Worm (Caenorhabditis elegans) whole organism, mixed stage, embryonic: ENCODE measurements around the gene Y71H2AM.1.

ENCODE experiments used
- drap-1 ChIP-seq: fragments of 200-800 bp; sonication (Bioruptor generic); optimal IDR thresholded peaks from 3 replicates; lab custom pipeline; 2018; ENCODE audit warnings: mild to moderate bottlenecking, missing genetic modification characterization, missing compliant biosample characterization
- elt-1 ChIP-seq: sonication (generic microtip); optimal IDR thresholded peaks from 2 replicates; lab custom pipeline; 2017; ENCODE audit warnings: missing genetic modification characterization, mild to moderate bottlenecking, missing compliant biosample characterization, antibody characterized with exemption, moderate library complexity, borderline replicate concordance; ENCODE audit not compliant: insufficient read depth
- nhr-237 ChIP-seq: fragments of 150-350 bp; optimal IDR thresholded peaks from 2 replicates; lab custom pipeline; 2014; ENCODE audit warnings: missing biosample characterization, missing genetic modification characterization
- pha-4 ChIP-seq: fragments of 150-350 bp; optimal IDR thresholded peaks from 2 replicates; lab custom pipeline; 2018; ENCODE audit warnings: missing biosample characterization, missing genetic modification reagents, missing genetic modification characterization
- snpc-4 ChIP-seq: fragments of 150-350 bp; optimal IDR thresholded peaks from 2 replicates; lab custom pipeline; 2014; ENCODE audit warnings: missing biosample characterization, missing genetic modification characterization
- unc-120 ChIP-seq: sonication (generic microtip); optimal IDR thresholded peaks from 2 replicates; lab custom pipeline; 2017; ENCODE audit warnings: missing genetic modification characterization, missing compliant biosample characterization; ENCODE audit not compliant: poor library complexity, severe bottlenecking
- unc-39 ChIP-seq: fragments of 150-350 bp; optimal IDR thresholded peaks from 2 replicates; lab custom pipeline; 2014; ENCODE audit warnings: missing biosample characterization, missing genetic modification characterization
- unc-62 ChIP-seq: fragments of 150-350 bp; optimal IDR thresholded peaks from 2 replicates; lab custom pipeline; 2014; ENCODE audit warnings: missing biosample characterization, missing genetic modification reagents, missing genetic modification characterization
- ztf-11 ChIP-seq: fragments of 150-350 bp; optimal IDR thresholded peaks from 2 replicates; lab custom pipeline; 2014; ENCODE audit warnings: missing biosample characterization, missing genetic modification characterization

ce11 chrIII:2817847-2818246, 9.0 kb upstream of the Y71H2AM.1 start:
- no peak for TF ChIP-seq snpc-4 (tag; lab: Kevin White, UChicago)
- TF ChIP-seq drap-1, result no peak
- TF ChIP-seq unc-39, result no peak
- no peak for TF ChIP-seq nhr-237
- no peak for TF ChIP-seq elt-1 (tag; lab: Kevin White, UChicago)
- TF ChIP-seq pha-4 (tag; lab: Kevin White, UChicago), result no peak
- no peak for TF ChIP-seq unc-62 (GFP tag; lab: Kevin White, UChicago)
- no peak for TF ChIP-seq unc-120 (tag; lab: Kevin White, UChicago)
- TF ChIP-seq ztf-11 (tag; lab: Kevin White, UChicago), result no peak
